Fruit fly (Drosophila melanogaster): ENCODE measurements around the gene CG42613.
A peak's percentile ranks its signal among the peaks of the same experiment; 100 is the strongest.

The CG42613 gene

dm6 chr3R:18986089-18986887 lies 57.3 kb downstream of the CG42613 start (continued):
- TF ChIP-seq Mes4 (GFP tag; optimal IDR thresholded peaks at IDR 0.05): no peak
- TF ChIP-seq unpg (GFP tag; optimal IDR thresholded peaks at IDR 0.05): peak; percentile 8
- peak in 1 of 2 experiments; percentile 18 for TF ChIP-seq Hr51 (GFP tag; optimal IDR thresholded peaks at IDR 0.05)
- TF ChIP-seq CG4424 (GFP tag; optimal IDR thresholded peaks at IDR 0.05): peak; percentile 11
- TF ChIP-seq CG6254 (GFP tag; optimal IDR thresholded peaks at IDR 0.05): no peak
- no peak for TF ChIP-seq NC2α (GFP tag; optimal IDR thresholded peaks at IDR 0.05)
- TF ChIP-seq da (GFP tag; optimal IDR thresholded peaks at IDR 0.05): no peak
- peak; percentile 83 for TF ChIP-seq CG11696 (GFP tag; IDR thresholded peaks at IDR 0.05)
- no peak for TF ChIP-seq HLH3B (GFP tag; IDR thresholded peaks at IDR 0.05)
- TF ChIP-seq nerfin-1 (tag; optimal IDR thresholded peaks at IDR 0.05): no peak
- TF ChIP-seq danr (GFP tag; IDR thresholded peaks at IDR 0.05): no peak
- TF ChIP-seq sd (tag; optimal IDR thresholded peaks at IDR 0.05): no peak
- no peak for TF ChIP-seq zen2 (GFP tag; IDR thresholded peaks at IDR 0.05; ENCODE audit: partially characterized antibody)
- no peak for TF ChIP-seq CG17612 (GFP tag; IDR thresholded peaks at IDR 0.05)
- TF ChIP-seq CG6683 (GFP tag; optimal IDR thresholded peaks at IDR 0.05): no peak
- TF ChIP-seq slp2 (GFP tag; optimal IDR thresholded peaks at IDR 0.05): no peak
- TF ChIP-seq CG10321 (GFP tag; IDR thresholded peaks at IDR 0.05): no peak
- no peak for TF ChIP-seq CG3407 (GFP tag; optimal IDR thresholded peaks at IDR 0.05)
- TF ChIP-seq CG2129 (GFP tag; IDR thresholded peaks at IDR 0.05; ENCODE audit: partially characterized antibody): no peak
- TF ChIP-seq CG16863 (GFP tag; optimal IDR thresholded peaks at IDR 0.05): no peak
- TF ChIP-seq sens (GFP tag): peak; percentile 48
- TF ChIP-seq crp (GFP tag; optimal IDR thresholded peaks at IDR 0.05): no peak
- TF ChIP-seq HLHmδ (GFP tag; optimal IDR thresholded peaks at IDR 0.05): no peak
- no peak for TF ChIP-seq zfh2 (GFP tag; optimal IDR thresholded peaks at IDR 0.05)
- peak; percentile 10 for TF ChIP-seq sqz (GFP tag; optimal IDR thresholded peaks at IDR 0.05)
- 0 out of 3 replicates have a peak, but pooled peaks have one; percentile 49 for TF ChIP-seq CG2199 (GFP tag; IDR thresholded peaks at IDR 0.05)
- 0 out of 2 replicates have a peak, but pooled peaks have one; percentile 5 for TF ChIP-seq CG14441 (GFP tag; IDR thresholded peaks at IDR 0.05)
- TF ChIP-seq CG7372 (GFP tag; IDR thresholded peaks at IDR 0.05): no peak
- no peak for TF ChIP-seq CG8478 (optimal IDR thresholded peaks at IDR 0.05)
- TF ChIP-seq CG34224 (GFP tag; IDR thresholded peaks at IDR 0.05; ENCODE audit: partially characterized antibody): no peak
- TF ChIP-seq PHDP (tag; optimal IDR thresholded peaks at IDR 0.05): no peak
- no peak for TF ChIP-seq CG18764 (GFP tag; optimal IDR thresholded peaks at IDR 0.05)
- TF ChIP-seq twi (tag; optimal IDR thresholded peaks at IDR 0.05): peak; percentile 46
- TF ChIP-seq gt (GFP tag; IDR thresholded peaks at IDR 0.05): no peak
- peak; percentile 9 for TF ChIP-seq Med (GFP tag)
- no peak for TF ChIP-seq amos (GFP tag; IDR thresholded peaks at IDR 0.05; ENCODE audit: partially characterized antibody)
- no peak for TF ChIP-seq lola (GFP tag; optimal IDR thresholded peaks at IDR 0.05)
- TF ChIP-seq her (GFP tag; optimal IDR thresholded peaks at IDR 0.05): no peak
- no peak for TF ChIP-seq CoRest (tag; optimal IDR thresholded peaks at IDR 0.05)
- TF ChIP-seq aop (GFP tag; IDR thresholded peaks at IDR 0.05): no peak
- peak; percentile 22 for TF ChIP-seq CG7839 (tag; optimal IDR thresholded peaks at IDR 0.05)
- TF ChIP-seq grau (tag; optimal IDR thresholded peaks at IDR 0.05): peak; percentile 2
- TF ChIP-seq Dref (GFP tag; IDR thresholded peaks at IDR 0.05): no peak
- TF ChIP-seq Gsc (GFP tag; IDR thresholded peaks at IDR 0.05): no peak
- no peak for TF ChIP-seq dimm (GFP tag; IDR thresholded peaks at IDR 0.05)
- TF ChIP-seq CG10462 (GFP tag; optimal IDR thresholded peaks at IDR 0.05): no peak
- peak; percentile 25; the same call in 1 of the 2 replicates for TF ChIP-seq ap (GFP tag; IDR thresholded peaks at IDR 0.05)
- TF ChIP-seq Deaf1 (tag; optimal IDR thresholded peaks at IDR 0.05): no peak
- no peak for TF ChIP-seq Ets97D (GFP tag; optimal IDR thresholded peaks at IDR 0.05)
- TF ChIP-seq CG13296 (GFP tag; optimal IDR thresholded peaks at IDR 0.05): no peak
